Fruit fly (Drosophila melanogaster) whole organism, pupa: ENCODE data around the gene TwdlV.
"Not testable (repeated sequence)": the region's sequence is repeated elsewhere in the genome, so short reads cannot be mapped to it uniquely, and the experiment has no call there.

ENCODE experiments used
- CG10348 ChIP-seq: fragments of 200-800 bp; sonication (Bioruptor generic); IDR thresholded peaks from 2 replicates; pipeline ENCODE4 v1.3.6; 2022; ENCODE audit warnings: missing biosample characterization, missing genetic modification characterization
- CG12605 ChIP-seq: fragments of 200-800 bp; sonication (Bioruptor generic); IDR thresholded peaks from 2 replicates; pipeline ENCODE4 v1.3.6; 2022; ENCODE audit warnings: missing biosample characterization, missing genetic modification characterization
- CG13204 ChIP-seq: fragments of 200-800 bp; sonication (Bioruptor generic); optimal IDR thresholded peaks from 2 replicates; lab custom pipeline; 2018; ENCODE audit warnings: missing biosample characterization, mild to moderate bottlenecking, missing genetic modification characterization, moderate library complexity
- CG14655 ChIP-seq: fragments of 200-800 bp; sonication (Bioruptor generic); optimal IDR thresholded peaks from 3 replicates; lab custom pipeline; 2017; ENCODE audit warnings: mild to moderate bottlenecking, missing biosample characterization, missing genetic modification reagents, missing genetic modification characterization
- CG15710 ChIP-seq: fragments of 200-800 bp; sonication (Bioruptor generic); optimal IDR thresholded peaks from 2 replicates; lab custom pipeline; 2018; ENCODE audit warnings: missing biosample characterization, mild to moderate bottlenecking, missing genetic modification characterization, moderate library complexity
- CG17806 ChIP-seq: fragments of 200-800 bp; sonication (Bioruptor generic); optimal IDR thresholded peaks from 2 replicates; lab custom pipeline; 2018; ENCODE audit warnings: missing biosample characterization, mild to moderate bottlenecking, missing genetic modification characterization, moderate library complexity
- CG32121 ChIP-seq: fragments of 200-800 bp; sonication (Bioruptor generic); IDR thresholded peaks from 2 replicates; pipeline ENCODE4 v1.3.6; 2022; ENCODE audit warnings: missing biosample characterization, missing genetic modification characterization
- CG34367 ChIP-seq: fragments of 200-800 bp; sonication (Bioruptor generic); optimal IDR thresholded peaks from 2 replicates; lab custom pipeline; 2018; ENCODE audit warnings: missing biosample characterization, mild to moderate bottlenecking, missing genetic modification characterization
- CG4496 ChIP-seq: fragments of 200-800 bp; sonication (Bioruptor generic); IDR thresholded peaks from 3 replicates; pipeline ENCODE4 v1.3.6; 2022; ENCODE audit warnings: missing biosample characterization, missing genetic modification characterization
- CG8159 ChIP-seq: fragments of 200-800 bp; sonication (Bioruptor generic); optimal IDR thresholded peaks from 3 replicates; lab custom pipeline; 2018; ENCODE audit warnings: missing biosample characterization, mild to moderate bottlenecking, missing genetic modification characterization, moderate library complexity
- CG8301 ChIP-seq: fragments of 200-800 bp; sonication (Bioruptor generic); optimal IDR thresholded peaks from 2 replicates; lab custom pipeline; 2018; ENCODE audit warnings: missing biosample characterization, mild to moderate bottlenecking, missing genetic modification characterization
- CG9948 ChIP-seq: fragments of 200-800 bp; sonication (Bioruptor generic); optimal IDR thresholded peaks from 2 replicates; lab custom pipeline; 2018; ENCODE audit warnings: missing biosample characterization, mild to moderate bottlenecking, missing genetic modification characterization, moderate library complexity
- D1 ChIP-seq: fragments of 200-800 bp; sonication (Bioruptor generic); optimal IDR thresholded peaks from 2 replicates; lab custom pipeline; 2018; ENCODE audit warnings: missing biosample characterization, mild to moderate bottlenecking, missing genetic modification characterization, moderate library complexity
- EcR ChIP-seq: fragments of 200-800 bp; sonication (Bioruptor generic); optimal IDR thresholded peaks from 3 replicates; lab custom pipeline; 2019; ENCODE audit warnings: missing biosample characterization, missing genetic modification characterization, mild to moderate bottlenecking, moderate library complexity, missing genetic modification reagents
- Ets98B ChIP-seq: fragments of 200-800 bp; sonication (Bioruptor generic); IDR thresholded peaks from 2 replicates; pipeline ENCODE4 v1.3.6; 2022; ENCODE audit warnings: missing biosample characterization, missing genetic modification characterization
- Pif1A ChIP-seq: fragments of 200-800 bp; sonication (Bioruptor generic); optimal IDR thresholded peaks from 3 replicates; lab custom pipeline; 2016; ENCODE audit warnings: missing biosample characterization, missing genetic modification characterization
- Pif1B ChIP-seq: fragments of 200-800 bp; sonication (Bioruptor generic); optimal IDR thresholded peaks from 3 replicates; lab custom pipeline; 2016; ENCODE audit warnings: missing biosample characterization, missing genetic modification characterization
- Snoo ChIP-seq: fragments of 200-800 bp; sonication (Bioruptor generic); optimal IDR thresholded peaks from 3 replicates; lab custom pipeline; 2017; ENCODE audit warnings: missing biosample characterization, mild to moderate bottlenecking, missing genetic modification characterization, inconsistent platforms
- fd96Ca ChIP-seq: fragments of 200-800 bp; sonication (Bioruptor generic); IDR thresholded peaks from 3 replicates; pipeline ENCODE4 v1.3.6; 2022; ENCODE audit warnings: missing biosample characterization, missing genetic modification characterization
- gl ChIP-seq: fragments of 200-800 bp; sonication (Bioruptor generic); optimal IDR thresholded peaks from 2 replicates; lab custom pipeline; 2018; ENCODE audit warnings: missing biosample characterization, mild to moderate bottlenecking, missing genetic modification characterization
- rn ChIP-seq: fragments of 200-800 bp; sonication (Bioruptor generic); IDR thresholded peaks from 2 replicates; pipeline ENCODE4 v1.3.6; 2022; ENCODE audit warnings: missing biosample characterization, missing genetic modification characterization

The TwdlV gene

DNA sequence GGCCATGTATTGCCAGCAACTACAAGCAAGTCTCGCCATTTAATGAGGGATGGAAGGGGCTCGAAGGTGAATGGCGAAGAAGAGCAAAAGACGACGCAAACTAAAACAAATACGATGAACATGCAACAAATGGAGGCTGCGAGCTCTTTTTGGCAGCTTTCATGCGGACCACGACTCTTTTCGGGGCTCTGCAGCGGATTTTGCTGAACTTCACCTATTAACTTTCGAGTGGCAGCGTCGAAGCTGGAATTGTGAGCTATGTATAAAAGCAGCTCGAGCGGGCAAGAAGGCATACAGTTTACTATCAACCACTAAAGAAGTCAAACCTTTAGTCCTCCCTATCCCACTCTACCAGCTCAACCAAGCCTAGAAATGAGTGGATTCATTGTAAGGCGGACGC is at the start of gene TwdlV:
Gene TwdlV, plus strand, starts transcription at position 301 of the 400 bp plus-strand sequence.
- TF ChIP-seq CG9948 (tag; lab: Kevin White, UChicago) (no peak), CG17806 (tag; lab: Kevin White, UChicago) (no peak)

DNA sequence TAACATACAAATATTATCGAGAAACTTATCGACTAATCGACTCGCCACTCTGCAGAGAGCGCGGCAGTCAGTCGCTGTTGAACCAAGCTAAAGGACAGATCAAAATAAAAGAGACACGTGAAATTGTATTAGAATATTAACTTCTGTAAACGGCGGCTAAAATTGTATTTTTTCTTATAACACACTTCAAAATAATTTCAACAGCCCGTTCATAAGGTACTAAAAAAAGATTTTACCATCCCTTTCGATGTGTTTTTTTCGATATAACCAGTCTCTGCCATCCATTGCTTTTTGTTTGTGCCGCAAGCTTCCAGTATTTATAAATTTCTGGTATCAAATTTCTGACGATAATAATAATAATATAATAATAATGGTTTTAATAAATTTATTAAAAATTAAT is 43.0 kb upstream of the TwdlV start, which contains the start of gene aux:
Gene aux, plus strand, starts transcription at position 301 of the 400 bp plus-strand sequence.
- TF ChIP-seq CG8301 (tag; lab: Kevin White, UChicago); gl; CG12605 (GFP tag; lab: Robert Waterston, UW): not testable (repeated sequence)
- TF ChIP-seq, all 21 proteins: peak for 0; not testable (repeated sequence) for 21

DNA sequence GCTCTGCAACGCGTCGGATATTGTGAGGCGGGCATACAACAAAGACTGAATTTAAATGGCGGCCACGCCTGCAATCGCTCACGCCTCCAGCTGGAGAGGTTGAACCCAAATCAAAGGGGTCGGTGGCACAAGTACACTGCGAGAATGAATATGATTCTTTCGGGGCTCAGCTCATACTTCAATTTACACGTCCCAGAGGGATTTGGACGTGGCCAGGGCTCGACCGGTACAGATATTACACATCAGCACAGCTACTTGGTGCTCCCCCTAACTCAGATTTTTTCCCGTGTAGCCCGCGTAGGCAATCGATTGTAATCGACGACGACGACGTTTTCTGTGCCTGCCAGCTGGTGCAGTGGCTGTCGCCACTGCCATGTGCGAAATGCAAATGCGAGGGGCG is 40.5 kb upstream of the TwdlV start:
- TF ChIP-seq CG17806 (tag; lab: Kevin White, UChicago) (peak; percentile 83), CG12605 (GFP tag; lab: Robert Waterston, UW) (peak; percentile 84), Snoo (tag; lab: Kevin White, UChicago) (peak; percentile 84), Ets98B (GFP tag; lab: Robert Waterston, UW) (peak; percentile 94), CG9948 (tag; lab: Kevin White, UChicago) (peak; percentile 83), CG15710 (tag; lab: Kevin White, UChicago) (peak; percentile 92), D1 (tag; lab: Kevin White, UChicago) (peak; percentile 6), CG14655 (peak; percentile 77), CG8301 (tag; lab: Kevin White, UChicago) (peak; percentile 73), Pif1B (GFP tag; lab: Kevin White, UChicago) (peak; percentile 76), CG32121 (peak; percentile 93), fd96Ca (GFP tag; lab: Robert Waterston, UW) (peak; percentile 97), CG10348 (GFP tag; lab: Robert Waterston, UW) (peak; percentile 81), CG8159 (tag; lab: Kevin White, UChicago) (peak; percentile 88), CG4496 (GFP tag; lab: Robert Waterston, UW) (peak; percentile 96), rn (peak; percentile 93), EcR (peak; percentile 93), CG34367 (tag; lab: Kevin White, UChicago) (peak; percentile 86), CG13204 (GFP tag; lab: Kevin White, UChicago) (peak; percentile 70), gl (peak; percentile 81), Pif1A (GFP tag; lab: Kevin White, UChicago) (peak; percentile 93)

DNA sequence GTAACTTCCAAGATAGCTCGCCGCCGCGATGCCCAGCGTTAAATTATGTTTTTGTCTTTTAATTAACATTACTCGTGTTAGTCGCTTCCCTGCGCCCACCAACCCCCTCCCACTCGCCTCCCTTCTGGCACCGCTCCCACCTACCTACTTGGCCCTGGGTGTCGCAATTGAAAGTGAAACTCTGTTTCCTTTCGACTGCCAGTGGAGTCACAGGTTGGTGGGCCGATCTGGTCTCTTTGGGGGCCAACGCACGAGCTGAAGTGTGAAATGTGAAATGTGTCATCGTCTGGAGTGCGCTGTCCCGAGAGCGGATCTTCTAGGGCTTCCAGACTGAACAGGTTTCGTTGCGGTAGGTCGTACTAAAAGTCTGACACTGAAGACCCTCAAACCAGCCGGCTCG is 39.9 kb upstream of the TwdlV start:
- TF ChIP-seq CG14655 (no peak), gl (peak; percentile 48), EcR (peak; percentile 54)

- TF ChIP-seq CG9948 (tag; lab: Kevin White, UChicago) (peak; percentile 19), CG4496 (GFP tag; lab: Robert Waterston, UW) (peak; percentile 51; the same call in 2 of the 3 replicates), CG14655 (no peak), CG12605 (GFP tag; lab: Robert Waterston, UW) (no peak), Pif1B (GFP tag; lab: Kevin White, UChicago) (peak; percentile 56), CG15710 (tag; lab: Kevin White, UChicago) (peak; percentile 46), Ets98B (GFP tag; lab: Robert Waterston, UW) (peak; percentile 65), CG34367 (tag; lab: Kevin White, UChicago) (no peak), D1 (tag; lab: Kevin White, UChicago) (no peak), CG32121 (peak; percentile 81; the same call in 1 of the 2 replicates), rn (peak; percentile 36; the same call in 1 of the 2 replicates), EcR (no peak), Snoo (tag; lab: Kevin White, UChicago) (peak; percentile 63), CG8301 (tag; lab: Kevin White, UChicago) (no peak), Pif1A (GFP tag; lab: Kevin White, UChicago) (peak; percentile 78), gl (no peak), CG10348 (GFP tag; lab: Robert Waterston, UW) (no peak), CG13204 (GFP tag; lab: Kevin White, UChicago) (peak; percentile 24), CG17806 (tag; lab: Kevin White, UChicago) (peak; percentile 35), CG8159 (tag; lab: Kevin White, UChicago) (peak; percentile 33), fd96Ca (GFP tag; lab: Robert Waterston, UW) (peak; percentile 83)
Measured at dm6 chr3R:4215264-4215993, 39.1 kb upstream of the TwdlV start, which contains the start of gene CG14636. TSS of gene CG14636 (minus strand) at chr3R:4215314.

- no peak for TF ChIP-seq CG14655
Measured at dm6 chr3R:4220030-4220429, 34.5 kb upstream of the TwdlV start, which contains the start of gene CG31516. TSS of gene CG31516 (minus strand) at chr3R:4220130.

DNA sequence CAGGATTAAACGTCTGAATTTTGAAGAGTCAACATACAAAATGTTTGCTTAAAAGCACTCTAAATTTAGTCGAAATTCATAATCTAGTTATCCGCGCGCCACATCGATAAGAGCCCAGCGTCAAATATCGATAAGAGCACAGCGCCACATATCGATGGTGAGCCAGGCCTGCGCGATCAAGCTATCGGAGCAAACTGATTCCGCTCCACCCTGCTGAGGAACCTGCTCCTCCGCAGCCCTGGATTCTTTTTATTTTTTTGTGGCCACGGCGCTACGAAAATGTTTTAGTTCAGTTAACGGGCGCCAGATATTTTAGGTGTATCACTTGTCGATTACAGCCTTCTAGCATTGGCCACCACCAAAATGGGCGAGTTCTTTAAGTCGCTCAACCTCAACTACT is 33.7 kb upstream of the TwdlV start:
- 0 out of 2 replicates have a peak, but pooled peaks have one; percentile 9 for TF ChIP-seq CG12605 (GFP tag; lab: Robert Waterston, UW)
- peak; percentile 9; the same call in 1 of the 2 replicates for TF ChIP-seq CG32121
- TF ChIP-seq CG13204 (GFP tag; lab: Kevin White, UChicago) = no peak
- TF ChIP-seq Ets98B (GFP tag; lab: Robert Waterston, UW) = peak; percentile 16; the same call in 1 of the 2 replicates
- no peak for TF ChIP-seq gl
- no peak for TF ChIP-seq CG8301 (tag; lab: Kevin White, UChicago)
- no peak for TF ChIP-seq Pif1A (GFP tag; lab: Kevin White, UChicago)
- 0 out of 3 replicates have a peak, but pooled peaks have one; percentile 31 for TF ChIP-seq fd96Ca (GFP tag; lab: Robert Waterston, UW)
- no peak for TF ChIP-seq CG15710 (tag; lab: Kevin White, UChicago)
